Fruit fly (Drosophila melanogaster) whole organism, pupa: ENCODE measurements around the gene Cpr64Ac.

Experiments used
- CG34367 ChIP-seq: fragments of 200-800 bp; sonication (Bioruptor generic); optimal IDR thresholded peaks from 2 replicates; lab custom pipeline; 2018; ENCODE audit warnings: missing biosample characterization, mild to moderate bottlenecking, missing genetic modification characterization
- D1 ChIP-seq: fragments of 200-800 bp; sonication (Bioruptor generic); optimal IDR thresholded peaks from 2 replicates; lab custom pipeline; 2018; ENCODE audit warnings: missing biosample characterization, mild to moderate bottlenecking, missing genetic modification characterization, moderate library complexity
- EcR ChIP-seq: fragments of 200-800 bp; sonication (Bioruptor generic); optimal IDR thresholded peaks from 3 replicates; lab custom pipeline; 2019; ENCODE audit warnings: missing biosample characterization, missing genetic modification characterization, mild to moderate bottlenecking, moderate library complexity, missing genetic modification reagents
- Pif1A ChIP-seq: fragments of 200-800 bp; sonication (Bioruptor generic); optimal IDR thresholded peaks from 3 replicates; lab custom pipeline; 2016; ENCODE audit warnings: missing biosample characterization, missing genetic modification characterization
- fd96Ca ChIP-seq: fragments of 200-800 bp; sonication (Bioruptor generic); IDR thresholded peaks from 3 replicates; pipeline ENCODE4 v1.3.6; 2022; ENCODE audit warnings: missing biosample characterization, missing genetic modification characterization
- gl ChIP-seq: fragments of 200-800 bp; sonication (Bioruptor generic); optimal IDR thresholded peaks from 2 replicates; lab custom pipeline; 2018; ENCODE audit warnings: missing biosample characterization, mild to moderate bottlenecking, missing genetic modification characterization

dm6 chr3L:4262384-4262783 is 49.7 kb upstream of the Cpr64Ac start, which contains the start of the genes CG11586 and VhaM9.7-a:
- no peak for TF ChIP-seq CG34367 (tag; lab: Kevin White, UChicago)
- TF ChIP-seq EcR = no peak
- TF ChIP-seq Pif1A (GFP tag; lab: Kevin White, UChicago) = no peak
- TF ChIP-seq fd96Ca (GFP tag; lab: Robert Waterston, UW) = no peak
- no peak for TF ChIP-seq gl (tag; lab: Kevin White, UChicago)
- no peak for TF ChIP-seq D1 (tag; lab: Kevin White, UChicago)
